Fruit fly (Drosophila melanogaster) whole organism, embryonic: ENCODE measurements around the gene Osi20.

Experiments used
- CG13775 ChIP-seq: fragments of 200-800 bp; sonication (Bioruptor generic); optimal IDR thresholded peaks from 3 replicates; lab custom pipeline; 2017; ENCODE audit warnings: missing biosample characterization, mild to moderate bottlenecking, missing genetic modification characterization
- CG17802 ChIP-seq: fragments of 200-800 bp; sonication (Bioruptor generic); optimal IDR thresholded peaks from 2 replicates; lab custom pipeline; 2018; ENCODE audit warnings: missing biosample characterization, mild to moderate bottlenecking, missing genetic modification characterization, moderate library complexity
- CG32772 ChIP-seq: fragments of 200-800 bp; sonication (Bioruptor generic); IDR thresholded peaks from 2 replicates; pipeline ENCODE4 v1.3.6; 2022; ENCODE audit warnings: missing biosample characterization, missing genetic modification characterization
- CG4360 ChIP-seq: fragments of 200-800 bp; sonication (Bioruptor generic); IDR thresholded peaks from 2 replicates; pipeline ENCODE4 v1.3.6; 2022; ENCODE audit warnings: missing biosample characterization, missing genetic modification characterization
- Optix ChIP-seq: fragments of 200-800 bp; sonication (Bioruptor generic); IDR thresholded peaks from 3 replicates; pipeline ENCODE4 v1.3.6; 2022; ENCODE audit warnings: missing biosample characterization, missing genetic modification characterization
- Spps ChIP-seq: fragments of 200-800 bp; sonication (Bioruptor generic); optimal IDR thresholded peaks from 2 replicates; lab custom pipeline; 2018; ENCODE audit warnings: missing biosample characterization, mild to moderate bottlenecking, missing genetic modification characterization
- abd-A ChIP-seq: fragments of 200-800 bp; sonication (Bioruptor generic); optimal IDR thresholded peaks from 3 replicates; lab custom pipeline; 2019; ENCODE audit warnings: missing biosample characterization, mild to moderate bottlenecking, missing genetic modification characterization, moderate library complexity
- hb ChIP-seq: fragments of 200-800 bp; sonication (Bioruptor generic); IDR thresholded peaks from 3 replicates; pipeline ENCODE4 v1.3.6; 2022; ENCODE audit warnings: missing biosample characterization, missing genetic modification characterization; ENCODE audit not compliant: partially characterized antibody
- nmo ChIP-seq: fragments of 200-800 bp; sonication (Bioruptor generic); optimal IDR thresholded peaks from 2 replicates; lab custom pipeline; 2018; ENCODE audit warnings: missing biosample characterization, mild to moderate bottlenecking, missing genetic modification characterization, moderate library complexity
- pan ChIP-seq, 4 experiments: fragments of >200 bp in 3 of 4; fragments of 200-800 bp in 1 of 4; sonication (Bioruptor generic) in 1 of 4; optimal IDR thresholded peaks in 3 of 4; IDR thresholded peaks in 1 of 4; 2 replicates each; pipeline versions ENCODE4 v1.3.6 to Lab custom; 2017 to 2022; ENCODE audit warnings: missing biosample characterization in 2 of 4, missing genetic modification characterization in 2 of 4, mixed read lengths in 1 of 4
- sisA ChIP-seq: fragments of 200-800 bp; sonication (Bioruptor generic); IDR thresholded peaks from 2 replicates; pipeline ENCODE4 v1.3.6; 2022; ENCODE audit warnings: missing biosample characterization, missing genetic modification characterization
- stc ChIP-seq: fragments of 200-800 bp; sonication (Bioruptor generic); IDR thresholded peaks from 2 replicates; pipeline ENCODE4 v1.3.6; 2022; ENCODE audit warnings: missing biosample characterization, missing genetic modification characterization

dm6 chr3R:6329774-6330298 lies 10.1 kb upstream of the Osi20 start, which contains the start of gene Osi18:
- TF ChIP-seq pan (optimal IDR thresholded peaks at IDR 0.05; lab: Kevin White, UChicago): no peak
- TF ChIP-seq pan (GFP tag; optimal IDR thresholded peaks at IDR 0.05 in 1 of 2, IDR thresholded peaks at IDR 0.05 in 1 of 2): no peak
- TF ChIP-seq CG13775 (GFP tag; lab: Kevin White, UChicago): no peak
- no peak for TF ChIP-seq hb
- TF ChIP-seq nmo (GFP tag; lab: Kevin White, UChicago): no peak
- TF ChIP-seq abd-A (tag; lab: Kevin White, UChicago): no peak
- no peak for TF ChIP-seq CG17802 (tag; lab: Kevin White, UChicago)
- TF ChIP-seq CG32772 (GFP tag; lab: Robert Waterston, UW): no peak
- no peak for TF ChIP-seq sisA (GFP tag; lab: Robert Waterston, UW)
- no peak for TF ChIP-seq stc
- no peak for TF ChIP-seq Spps (tag; lab: Kevin White, UChicago)
- no peak for TF ChIP-seq Optix (GFP tag; lab: Robert Waterston, UW)
- no peak for TF ChIP-seq CG4360 (GFP tag; lab: Robert Waterston, UW)
